Fruit fly (Drosophila melanogaster) whole organism, prepupa: ENCODE data around the gene Tre1.

Source experiments
- Blimp-1 ChIP-seq: fragments of 200-800 bp; sonication (Bioruptor generic); optimal IDR thresholded peaks from 3 replicates; lab custom pipeline; 2017; ENCODE audit warnings: missing biosample characterization, missing genetic modification characterization, mild to moderate bottlenecking, moderate library complexity, missing genetic modification reagents
- CG10631 ChIP-seq: fragments of 200-800 bp; sonication (Bioruptor generic); optimal IDR thresholded peaks from 2 replicates; lab custom pipeline; 2016; ENCODE audit warnings: missing biosample characterization, missing genetic modification characterization
- CG10669 ChIP-seq: fragments of 200-800 bp; sonication (Bioruptor generic); optimal IDR thresholded peaks from 3 replicates; lab custom pipeline; 2018; ENCODE audit warnings: missing biosample characterization, mild to moderate bottlenecking, missing genetic modification characterization, moderate library complexity
- CG11294 ChIP-seq: fragments of 200-800 bp; sonication (Bioruptor generic); IDR thresholded peaks from 2 replicates; pipeline ENCODE4 v1.3.6; 2022; ENCODE audit warnings: missing biosample characterization, missing genetic modification characterization
- CG11762 ChIP-seq: fragments of 200-800 bp; sonication (Bioruptor generic); optimal IDR thresholded peaks from 3 replicates; lab custom pipeline; 2016; ENCODE audit warnings: missing biosample characterization, missing genetic modification characterization; ENCODE audit not compliant: insufficient read depth
- CG11902 ChIP-seq: fragments of 200-800 bp; sonication (Bioruptor generic); optimal IDR thresholded peaks from 3 replicates; lab custom pipeline; 2016; ENCODE audit warnings: missing biosample characterization, missing genetic modification characterization
- CG3032 ChIP-seq: fragments of 200-800 bp; optimal IDR thresholded peaks from 2 replicates; lab custom pipeline; 2019; ENCODE audit warnings: missing biosample characterization, mild to moderate bottlenecking, missing genetic modification characterization, moderate library complexity
- CG31627 ChIP-seq: fragments of 200-800 bp; sonication (Bioruptor generic); optimal IDR thresholded peaks from 3 replicates; lab custom pipeline; 2016; ENCODE audit warnings: missing biosample characterization, missing genetic modification characterization
- CG32006 ChIP-seq: fragments of 200-800 bp; sonication (Bioruptor generic); optimal IDR thresholded peaks from 3 replicates; lab custom pipeline; 2017; ENCODE audit warnings: missing biosample characterization, mild to moderate bottlenecking, missing genetic modification characterization
- CG34406 ChIP-seq: fragments of 200-800 bp; sonication (Bioruptor generic); optimal IDR thresholded peaks from 3 replicates; lab custom pipeline; 2016; ENCODE audit warnings: missing biosample characterization, missing genetic modification characterization
- CG3919 ChIP-seq: fragments of 200-800 bp; sonication (Bioruptor generic); optimal IDR thresholded peaks from 3 replicates; lab custom pipeline; 2016; ENCODE audit warnings: missing biosample characterization, missing genetic modification characterization
- CG6163 ChIP-seq: fragments of 200-800 bp; sonication (Bioruptor generic); IDR thresholded peaks from 3 replicates; pipeline ENCODE4 v1.3.6; 2022; ENCODE audit warnings: missing biosample characterization, missing genetic modification characterization
- CG6808 ChIP-seq: fragments of 200-800 bp; sonication (Bioruptor generic); optimal IDR thresholded peaks from 3 replicates; lab custom pipeline; 2017; ENCODE audit warnings: missing biosample characterization, missing genetic modification characterization, mild to moderate bottlenecking, moderate library complexity, missing genetic modification reagents
- CG6854 ChIP-seq: fragments of 200-800 bp; sonication (Bioruptor generic); optimal IDR thresholded peaks from 2 replicates; lab custom pipeline; 2017; ENCODE audit warnings: missing biosample characterization, mild to moderate bottlenecking, missing genetic modification characterization
- CG7368 ChIP-seq: fragments of 200-800 bp; sonication (Bioruptor generic); optimal IDR thresholded peaks from 3 replicates; lab custom pipeline; 2016; ENCODE audit warnings: missing biosample characterization, missing genetic modification characterization
- CG8119 ChIP-seq: fragments of 200-800 bp; sonication (Bioruptor generic); IDR thresholded peaks from 3 replicates; pipeline ENCODE4 v1.3.6; 2022; ENCODE audit warnings: missing biosample characterization, missing genetic modification characterization
- CG8632 ChIP-seq: fragments of 200-800 bp; sonication (Bioruptor generic); optimal IDR thresholded peaks from 3 replicates; lab custom pipeline; 2016; ENCODE audit warnings: missing biosample characterization, missing genetic modification characterization
- CG9139 ChIP-seq: fragments of 200-800 bp; sonication (Bioruptor generic); optimal IDR thresholded peaks from 3 replicates; lab custom pipeline; 2017; ENCODE audit warnings: missing biosample characterization, mild to moderate bottlenecking, missing genetic modification characterization
- Eip78C ChIP-seq: fragments of 200-800 bp; sonication (Bioruptor generic); peaks from one replicate; lab custom pipeline; 2016; ENCODE audit warnings: missing biosample characterization, missing genetic modification characterization
- Eip93F ChIP-seq: fragments of 200-800 bp; sonication (Bioruptor generic); optimal IDR thresholded peaks from 2 replicates; lab custom pipeline; 2016; ENCODE audit warnings: missing biosample characterization, mild to moderate bottlenecking, missing genetic modification characterization
- Ets21C ChIP-seq: fragments of 200-800 bp; sonication (Bioruptor generic); optimal IDR thresholded peaks from 3 replicates; lab custom pipeline; 2016; ENCODE audit warnings: missing biosample characterization, missing genetic modification characterization
- Ets96B ChIP-seq: fragments of 200-800 bp; optimal IDR thresholded peaks from 2 replicates; lab custom pipeline; 2019; ENCODE audit warnings: missing biosample characterization, mild to moderate bottlenecking, missing genetic modification characterization, moderate library complexity
- Gug ChIP-seq: fragments of 200-800 bp; sonication (Bioruptor generic); IDR thresholded peaks from 2 replicates; pipeline ENCODE4 v1.3.6; 2022; ENCODE audit warnings: missing biosample characterization, missing genetic modification characterization
- Hr38 ChIP-seq: sonication (Bioruptor generic); optimal IDR thresholded peaks from 2 replicates; lab custom pipeline; 2016; ENCODE audit warnings: missing biosample characterization, missing genetic modification characterization
- Hr39 ChIP-seq: fragments of 200-800 bp; sonication (Bioruptor generic); optimal IDR thresholded peaks from 2 replicates; lab custom pipeline; 2016; ENCODE audit warnings: missing biosample characterization, missing genetic modification characterization
- Hr4 ChIP-seq: fragments of 200-800 bp; sonication (Bioruptor generic); optimal IDR thresholded peaks from 3 replicates; lab custom pipeline; 2016; ENCODE audit warnings: missing biosample characterization, missing genetic modification characterization
- Lpt ChIP-seq: fragments of 200-800 bp; sonication (Bioruptor generic); optimal IDR thresholded peaks from 3 replicates; lab custom pipeline; 2016; ENCODE audit warnings: missing biosample characterization, missing genetic modification characterization
- Met ChIP-seq: fragments of 200-800 bp; sonication (Bioruptor generic); optimal IDR thresholded peaks from 3 replicates; lab custom pipeline; 2016; ENCODE audit warnings: missing biosample characterization, missing genetic modification characterization
- OdsH ChIP-seq: fragments of 200-800 bp; sonication (Bioruptor generic); optimal IDR thresholded peaks from 3 replicates; lab custom pipeline; 2016; ENCODE audit warnings: missing biosample characterization, missing genetic modification characterization
- Smox ChIP-seq: fragments of 200-800 bp; sonication (Bioruptor generic); optimal IDR thresholded peaks from 3 replicates; lab custom pipeline; 2016; ENCODE audit warnings: missing biosample characterization, missing genetic modification characterization
- Sox14 ChIP-seq: fragments of 200-800 bp; sonication (Bioruptor generic); optimal IDR thresholded peaks from 3 replicates; lab custom pipeline; 2016; ENCODE audit warnings: missing biosample characterization, missing genetic modification characterization
- Sox15 ChIP-seq: fragments of 200-800 bp; sonication (Bioruptor generic); optimal IDR thresholded peaks from 3 replicates; lab custom pipeline; 2016; ENCODE audit warnings: missing biosample characterization, missing genetic modification characterization
- cyc ChIP-seq: fragments of 200-800 bp; sonication (Bioruptor generic); optimal IDR thresholded peaks from 3 replicates; lab custom pipeline; 2016; ENCODE audit warnings: missing biosample characterization, missing genetic modification characterization
- eg ChIP-seq: fragments of 200-800 bp; sonication (Bioruptor generic); IDR thresholded peaks from 3 replicates; pipeline ENCODE4 v1.3.6; 2022; ENCODE audit warnings: missing biosample characterization, missing genetic modification characterization
- esn ChIP-seq: fragments of 200-800 bp; sonication (Bioruptor generic); optimal IDR thresholded peaks from 2 replicates; lab custom pipeline; 2016; ENCODE audit warnings: missing biosample characterization, mild to moderate bottlenecking, missing genetic modification characterization, moderate library complexity
- fd59A ChIP-seq: fragments of 200-800 bp; sonication (Bioruptor generic); optimal IDR thresholded peaks from 2 replicates; lab custom pipeline; 2017; ENCODE audit warnings: missing biosample characterization, mild to moderate bottlenecking, missing genetic modification characterization, missing genetic modification reagents
- fd85E ChIP-seq: fragments of 200-800 bp; sonication (Bioruptor generic); optimal IDR thresholded peaks from 3 replicates; lab custom pipeline; 2016; ENCODE audit warnings: missing biosample characterization, missing genetic modification characterization
- fkh ChIP-seq: fragments of 200-800 bp; sonication (Bioruptor generic); optimal IDR thresholded peaks from 3 replicates; lab custom pipeline; 2017; ENCODE audit warnings: missing biosample characterization, mild to moderate bottlenecking, missing genetic modification characterization, moderate library complexity
- lz ChIP-seq: fragments of 200-800 bp; sonication (Bioruptor generic); optimal IDR thresholded peaks from 3 replicates; lab custom pipeline; 2016; ENCODE audit warnings: missing biosample characterization, missing genetic modification characterization
- net ChIP-seq: fragments of 200-800 bp; sonication (Bioruptor generic); optimal IDR thresholded peaks from 3 replicates; lab custom pipeline; 2016; ENCODE audit warnings: missing biosample characterization, missing genetic modification characterization
- pdm3 ChIP-seq: fragments of 200-800 bp; sonication (Bioruptor generic); optimal IDR thresholded peaks from 3 replicates; lab custom pipeline; 2016; ENCODE audit warnings: missing biosample characterization, missing genetic modification characterization
- spab ChIP-seq: fragments of 200-800 bp; sonication (Bioruptor generic); optimal IDR thresholded peaks from 2 replicates; lab custom pipeline; 2017; ENCODE audit warnings: missing biosample characterization, mild to moderate bottlenecking, missing genetic modification characterization, missing genetic modification reagents
- ss ChIP-seq, 2 experiments: fragments of 200-800 bp; sonication (Bioruptor generic); optimal IDR thresholded peaks; 2 replicates in 1 of 2; 3 replicates in 1 of 2; lab custom pipeline; 2017 to 2018; ENCODE audit warnings: mild to moderate bottlenecking in 2 of 2, missing biosample characterization in 2 of 2, missing genetic modification characterization in 2 of 2, moderate library complexity in 1 of 2
- svp ChIP-seq: fragments of 200-800 bp; sonication (Bioruptor generic); peaks from one replicate; lab custom pipeline; 2016; ENCODE audit warnings: missing biosample characterization, missing genetic modification characterization
- topi ChIP-seq: fragments of 200-800 bp; sonication (Bioruptor generic); optimal IDR thresholded peaks from 3 replicates; lab custom pipeline; 2016; ENCODE audit warnings: missing biosample characterization, missing genetic modification characterization

The Tre1 gene

dm6 chrX:5672243-5673051 lies 7.3 kb downstream of the Tre1 start, which contains the start of gene RpL35 (continued):
- TF ChIP-seq Hr39 (GFP tag; lab: Kevin White, UChicago) (peak; percentile 24), CG9139 (GFP tag; lab: Kevin White, UChicago) (peak; percentile 31), CG3919 (GFP tag; lab: Kevin White, UChicago) (peak; percentile 57), lz (GFP tag; lab: Kevin White, UChicago) (peak; percentile 13), Sox15 (no peak), CG11762 (no peak), CG32006 (GFP tag; lab: Kevin White, UChicago) (no peak), CG6808 (peak; percentile 54), eg (GFP tag; lab: Robert Waterston, UW) (no peak), cyc (GFP tag; lab: Kevin White, UChicago) (peak; percentile 45), OdsH (GFP tag; lab: Kevin White, UChicago) (no peak), CG8632 (GFP tag; lab: Kevin White, UChicago) (peak; percentile 3), CG10631 (GFP tag; lab: Kevin White, UChicago) (no peak), Gug (GFP tag; lab: Robert Waterston, UW) (no peak), CG11902 (GFP tag; lab: Kevin White, UChicago) (no peak), CG8119 (GFP tag; lab: Robert Waterston, UW) (no peak; the same call in 2 of the 3 replicates), Eip78C (GFP tag; lab: Kevin White, UChicago) (peak; percentile 83), spab (GFP tag; lab: Kevin White, UChicago) (no peak), net (peak; percentile 53), fkh (no peak), Hr38 (GFP tag; lab: Kevin White, UChicago) (no peak), Met (GFP tag; lab: Kevin White, UChicago) (no peak), topi (peak; percentile 58), pdm3 (GFP tag; lab: Kevin White, UChicago) (no peak), Lpt (GFP tag; lab: Kevin White, UChicago) (no peak), CG31627 (GFP tag; lab: Kevin White, UChicago) (peak; percentile 22), Hr4 (GFP tag; lab: Kevin White, UChicago) (no peak), fd85E (no peak), CG11294 (no peak), CG10669 (GFP tag; lab: Kevin White, UChicago) (peak; percentile 27), CG6854 (GFP tag; lab: Kevin White, UChicago) (peak; percentile 71), Eip93F (GFP tag; lab: Kevin White, UChicago) (no peak), CG34406 (GFP tag; lab: Kevin White, UChicago) (peak; percentile 5), fd59A (GFP tag; lab: Kevin White, UChicago) (no peak), Blimp-1 (GFP tag; lab: Kevin White, UChicago) (no peak)

- peak; percentile 27 for TF ChIP-seq CG9139 (GFP tag; lab: Kevin White, UChicago)
- no peak for TF ChIP-seq CG10669 (GFP tag; lab: Kevin White, UChicago)
- peak; percentile 52 for TF ChIP-seq CG31627 (GFP tag; lab: Kevin White, UChicago)
- TF ChIP-seq Hr38 (GFP tag; lab: Kevin White, UChicago) = no peak
- peak; percentile 34 for TF ChIP-seq cyc (GFP tag; lab: Kevin White, UChicago)
- TF ChIP-seq Hr39 (GFP tag; lab: Kevin White, UChicago) = peak; percentile 33
- TF ChIP-seq CG6163 = peak; percentile 26; the same call in 1 of the 3 replicates
- no peak for TF ChIP-seq Lpt (GFP tag; lab: Kevin White, UChicago)
- peak; percentile 64 for TF ChIP-seq Eip78C (GFP tag; lab: Kevin White, UChicago)
- TF ChIP-seq Smox (GFP tag; lab: Kevin White, UChicago) = no peak
- TF ChIP-seq CG11902 (GFP tag; lab: Kevin White, UChicago) = no peak
- peak; percentile 17 for TF ChIP-seq CG6808
- TF ChIP-seq ss (GFP tag; optimal IDR thresholded peaks at IDR 0.05; lab: Kevin White, UChicago) = peak; percentile 51 to 57
- 0 out of 3 replicates have a peak, but pooled peaks have one; percentile 23 for TF ChIP-seq eg (GFP tag; lab: Robert Waterston, UW)
- peak; percentile 18 for TF ChIP-seq Sox14
- peak; percentile 68 for TF ChIP-seq svp
- peak; percentile 25 for TF ChIP-seq lz (GFP tag; lab: Kevin White, UChicago)
- peak; percentile 2 for TF ChIP-seq topi
- TF ChIP-seq CG7368 (GFP tag; lab: Kevin White, UChicago) = no peak
- TF ChIP-seq CG3032 = peak; percentile 6
- TF ChIP-seq esn = no peak
- peak; percentile 72 for TF ChIP-seq CG6854 (GFP tag; lab: Kevin White, UChicago)
- no peak for TF ChIP-seq Ets96B (tag; lab: Kevin White, UChicago)
- peak; percentile 28 for TF ChIP-seq Ets21C (GFP tag; lab: Kevin White, UChicago)
- peak; percentile 81 for TF ChIP-seq fkh
Measured at dm6 chrX:5671537-5672029, 8.2 kb downstream of the Tre1 start, which contains the start of gene Rab18. TSS of gene Rab18 (minus strand) at chrX:5671812.
